Fruit fly (Drosophila melanogaster) whole organism, wandering third instar larva: ENCODE measurements around the gene CG8420.

Experiments used
- Myc ChIP-seq: fragments of >200 bp; optimal IDR thresholded peaks from 2 replicates; lab custom pipeline; 2017
- dsf ChIP-seq: sonication (Bioruptor generic); optimal IDR thresholded peaks from 2 replicates; lab custom pipeline; 2016; ENCODE audit warnings: missing biosample characterization, missing genetic modification characterization, borderline replicate concordance
- fru ChIP-seq: fragments of 200-800 bp; sonication (Bioruptor generic); optimal IDR thresholded peaks from 3 replicates; lab custom pipeline; 2016; ENCODE audit warnings: missing biosample characterization, mild to moderate bottlenecking, missing genetic modification characterization
- pan ChIP-seq: fragments of >200 bp; optimal IDR thresholded peaks from 2 replicates; lab custom pipeline; 2017
- woc ChIP-seq: sonication (Bioruptor generic); optimal IDR thresholded peaks from 2 replicates; lab custom pipeline; 2016; ENCODE audit warnings: missing biosample characterization, mild to moderate bottlenecking, missing genetic modification characterization

DNA sequence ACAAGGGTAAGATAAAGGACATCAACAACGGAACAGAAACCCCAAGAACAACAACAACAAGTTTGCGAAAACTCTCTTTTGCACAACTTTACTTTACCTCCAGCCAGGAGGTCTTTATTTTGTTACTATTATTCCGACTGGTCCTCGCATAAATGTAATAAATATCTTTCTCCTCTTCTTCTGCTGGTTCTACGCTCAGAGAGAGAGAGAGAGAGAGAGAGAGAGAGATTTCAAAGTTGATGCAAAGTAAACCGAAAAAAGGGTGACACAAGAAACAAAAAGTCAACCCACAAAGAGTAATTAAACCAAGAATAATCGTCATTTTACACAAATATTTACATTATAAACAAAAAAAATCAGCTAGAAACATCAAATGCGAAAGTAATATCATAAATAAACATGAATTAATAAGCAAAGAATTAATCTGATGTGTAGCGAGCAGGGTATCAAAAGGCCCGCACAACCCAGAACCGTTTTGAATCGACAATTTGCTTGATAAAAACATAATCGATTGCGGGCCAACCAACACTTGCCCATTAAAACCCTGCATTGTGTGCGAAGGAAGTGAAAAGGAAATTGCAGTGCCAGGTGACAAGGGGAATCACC is 16.4 kb upstream of the CG8420 start:
- no peak for TF ChIP-seq Myc (lab: Kevin White, UChicago)
- peak; percentile 51 for TF ChIP-seq woc (GFP tag; lab: Kevin White, UChicago)
- TF ChIP-seq fru (GFP tag; lab: Kevin White, UChicago) = peak; percentile 43
- TF ChIP-seq dsf (GFP tag; lab: Kevin White, UChicago) = no peak
- TF ChIP-seq pan (lab: Kevin White, UChicago) = no peak
